Fruit fly (Drosophila melanogaster): ENCODE data around the gene ND-B14.5A.

ND-B14.5A gene

DNA sequence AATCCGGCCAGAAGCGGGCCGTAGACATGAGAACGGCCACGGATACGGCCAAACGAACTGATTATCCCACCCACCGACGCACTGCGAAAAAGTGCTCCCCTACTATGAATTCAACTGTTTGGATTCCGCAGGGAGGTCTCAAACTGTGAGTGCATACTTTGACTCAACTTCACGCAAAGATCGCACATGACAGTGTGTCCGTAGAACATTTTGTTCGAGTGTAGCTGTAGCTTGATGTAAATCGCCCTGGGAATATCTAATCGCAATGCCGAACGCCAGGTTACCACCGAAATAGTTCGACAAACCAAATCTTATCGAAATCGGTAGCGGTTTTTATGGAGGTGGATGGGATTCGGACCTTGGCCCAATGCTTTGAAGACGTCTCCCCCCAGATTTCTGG is 11.3 kb upstream of the ND-B14.5A start:
- no peak for TF ChIP-seq CG10348 (GFP tag; IDR thresholded peaks at IDR 0.05)
- no peak for TF ChIP-seq CG32121 (GFP tag; IDR thresholded peaks at IDR 0.05)
- no peak for TF ChIP-seq CG8301 (tag; optimal IDR thresholded peaks at IDR 0.05)

DNA sequence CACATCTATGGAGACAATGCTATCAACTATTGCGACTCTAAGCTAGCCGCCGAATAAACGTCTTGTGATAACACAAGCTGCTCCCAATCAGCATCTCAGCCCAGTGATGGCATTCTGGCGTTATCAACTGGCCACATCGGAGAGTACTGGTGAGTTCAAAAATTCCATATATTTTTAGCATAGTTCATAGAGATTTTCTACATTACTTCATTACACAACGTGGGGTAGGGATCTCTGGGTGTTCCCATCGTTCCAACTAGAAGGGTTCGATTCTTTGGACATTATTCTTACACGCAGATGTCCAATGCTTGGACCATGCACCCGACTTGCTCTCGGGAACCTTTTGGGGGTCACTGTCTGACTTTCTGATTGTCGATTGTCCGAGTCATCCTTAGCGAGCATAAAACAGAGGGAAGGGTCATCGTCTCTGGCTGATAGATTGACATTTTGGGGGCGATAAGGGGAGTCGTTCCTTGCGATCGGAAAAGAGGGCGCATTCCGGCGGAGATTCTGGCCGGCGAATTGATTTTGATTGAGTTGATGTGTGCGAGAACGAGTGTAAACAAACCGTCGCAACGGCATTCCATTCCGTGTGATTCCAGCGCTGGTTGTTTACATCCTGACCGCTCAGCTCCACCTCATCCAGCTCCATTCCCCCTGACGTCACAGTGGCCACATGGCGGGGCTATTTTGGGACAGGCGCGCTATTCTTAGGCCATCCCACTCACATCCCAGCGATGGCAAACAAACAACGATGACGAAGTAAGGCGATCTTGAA is 10.0 kb upstream of the ND-B14.5A start, which contains the start of the genes Cyp4d1 and CG3630:
Gene Cyp4d1 (minus strand): TSS at position 51 of the 778 bp plus-strand sequence.
Gene CG3630 (plus strand): TSS at position 67 of the 778 bp plus-strand sequence.
- no peak for TF ChIP-seq CG8159 (tag; optimal IDR thresholded peaks at IDR 0.05)
- TF ChIP-seq EcR (GFP tag; optimal IDR thresholded peaks at IDR 0.05), result no peak
- TF ChIP-seq gl (tag; optimal IDR thresholded peaks at IDR 0.05), result no peak
- TF ChIP-seq rn (GFP tag; IDR thresholded peaks at IDR 0.05), result no peak
- no peak for TF ChIP-seq CG10348 (GFP tag; IDR thresholded peaks at IDR 0.05)
- no peak for TF ChIP-seq Ets98B (GFP tag; IDR thresholded peaks at IDR 0.05)
- TF ChIP-seq CG32121 (GFP tag; IDR thresholded peaks at IDR 0.05), result no peak
- TF ChIP-seq Pif1A (GFP tag; optimal IDR thresholded peaks at IDR 0.05), result no peak
- no peak for TF ChIP-seq CG4496 (GFP tag; IDR thresholded peaks at IDR 0.05)
- TF ChIP-seq CG14655 (GFP tag; optimal IDR thresholded peaks at IDR 0.05), result no peak
- no peak for TF ChIP-seq CG17806 (tag; optimal IDR thresholded peaks at IDR 0.05)
- TF ChIP-seq Pif1B (GFP tag; optimal IDR thresholded peaks at IDR 0.05), result no peak
- TF ChIP-seq D1 (tag; optimal IDR thresholded peaks at IDR 0.05), result no peak
- no peak for TF ChIP-seq fd96Ca (GFP tag; IDR thresholded peaks at IDR 0.05)

DNA sequence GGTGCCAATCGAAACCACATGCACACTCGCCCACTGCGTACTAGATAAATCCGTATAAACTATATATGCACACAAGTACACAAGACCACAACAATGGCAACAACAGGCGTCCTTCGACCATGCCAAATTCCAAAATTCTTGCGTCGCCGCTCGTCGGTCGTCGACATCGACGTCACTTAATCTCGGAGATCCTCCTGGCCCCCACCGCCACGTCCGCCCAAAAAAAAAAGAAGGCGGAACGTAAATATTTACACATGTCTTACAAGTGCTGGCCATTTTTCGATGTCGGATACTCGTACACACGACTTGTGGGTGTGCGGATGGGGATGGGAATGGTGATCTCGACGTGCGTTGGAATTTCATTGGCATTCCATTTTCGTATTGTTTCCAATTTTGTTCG is 9.0 kb upstream of the ND-B14.5A start:
- no peak for TF ChIP-seq rn (GFP tag; IDR thresholded peaks at IDR 0.05)
- TF ChIP-seq CG9948 (tag; optimal IDR thresholded peaks at IDR 0.05), result no peak
- no peak for TF ChIP-seq CG13204 (GFP tag; optimal IDR thresholded peaks at IDR 0.05)
- no peak for TF ChIP-seq CG8159 (tag; optimal IDR thresholded peaks at IDR 0.05)
- TF ChIP-seq CG4496 (GFP tag; IDR thresholded peaks at IDR 0.05), result no peak
- no peak for TF ChIP-seq gl (tag; optimal IDR thresholded peaks at IDR 0.05)
- no peak for TF ChIP-seq Ets98B (GFP tag; IDR thresholded peaks at IDR 0.05)
- TF ChIP-seq CG12605 (GFP tag; IDR thresholded peaks at IDR 0.05), result no peak

DNA sequence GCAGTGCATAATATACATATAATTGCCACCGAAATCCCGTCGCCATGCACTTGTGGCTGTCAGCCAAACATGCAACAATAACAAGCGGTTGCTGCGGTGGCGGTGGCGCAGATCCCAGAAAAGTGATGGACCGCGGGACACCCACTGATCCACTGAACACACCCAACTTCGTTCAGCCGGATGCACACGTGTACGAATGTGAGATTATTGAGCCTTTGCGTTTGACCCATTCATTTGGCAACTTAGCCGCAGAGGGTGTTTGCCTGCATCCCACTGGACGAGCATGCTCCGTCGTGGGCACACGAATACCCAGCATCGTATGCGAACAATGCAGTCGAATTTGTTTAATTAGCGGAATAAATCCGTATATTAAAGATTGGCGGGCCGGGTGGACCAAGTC is 6.9 kb upstream of the ND-B14.5A start:
- TF ChIP-seq Pif1A (GFP tag; optimal IDR thresholded peaks at IDR 0.05) (no peak), CG34367 (tag; optimal IDR thresholded peaks at IDR 0.05) (no peak), CG32121 (GFP tag; IDR thresholded peaks at IDR 0.05) (peak; percentile 82), CG12605 (GFP tag; IDR thresholded peaks at IDR 0.05) (0 out of 2 replicates have a peak, but pooled peaks have one; percentile 15), CG15710 (tag; optimal IDR thresholded peaks at IDR 0.05) (no peak), CG9948 (tag; optimal IDR thresholded peaks at IDR 0.05) (no peak), CG13204 (GFP tag; optimal IDR thresholded peaks at IDR 0.05) (no peak), CG8159 (tag; optimal IDR thresholded peaks at IDR 0.05) (no peak), CG17806 (tag; optimal IDR thresholded peaks at IDR 0.05) (no peak), Ets98B (GFP tag; IDR thresholded peaks at IDR 0.05) (peak; percentile 81), EcR (GFP tag; optimal IDR thresholded peaks at IDR 0.05) (no peak), fd96Ca (GFP tag; IDR thresholded peaks at IDR 0.05) (peak; percentile 80), Snoo (tag; optimal IDR thresholded peaks at IDR 0.05) (no peak), CG4496 (GFP tag; IDR thresholded peaks at IDR 0.05) (peak; percentile 79), CG14655 (GFP tag; optimal IDR thresholded peaks at IDR 0.05) (no peak), rn (GFP tag; IDR thresholded peaks at IDR 0.05) (no peak), Pif1B (GFP tag; optimal IDR thresholded peaks at IDR 0.05) (no peak), gl (tag; optimal IDR thresholded peaks at IDR 0.05) (no peak), CG8301 (tag; optimal IDR thresholded peaks at IDR 0.05) (peak; percentile 16), CG10348 (GFP tag; IDR thresholded peaks at IDR 0.05) (peak; percentile 36; the same call in 1 of the 2 replicates), D1 (tag; optimal IDR thresholded peaks at IDR 0.05) (no peak)

DNA sequence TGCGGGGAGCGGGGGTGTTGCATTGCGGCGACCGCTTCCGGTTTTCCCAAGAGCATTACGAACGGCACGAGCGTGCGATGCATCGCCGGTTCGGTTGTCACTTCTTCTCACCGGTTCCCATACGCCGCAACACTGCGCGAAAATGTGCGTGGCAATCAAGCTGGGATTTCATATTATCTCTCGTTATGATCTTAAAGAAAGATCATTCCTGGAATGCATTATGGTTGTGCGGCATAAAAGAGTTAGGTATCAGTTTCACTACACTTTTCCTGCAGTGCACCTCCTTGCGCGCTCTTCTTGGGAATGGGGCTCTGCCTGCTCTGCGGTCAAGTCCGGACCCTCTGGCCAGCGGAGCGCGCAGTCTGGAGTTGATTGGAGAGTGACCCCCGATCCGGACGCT is 6.2 kb upstream of the ND-B14.5A start:
- no peak for TF ChIP-seq CG8159 (tag; optimal IDR thresholded peaks at IDR 0.05)
- peak; percentile 64 for TF ChIP-seq CG12605 (GFP tag; IDR thresholded peaks at IDR 0.05)
- peak; percentile 87 for TF ChIP-seq fd96Ca (GFP tag; IDR thresholded peaks at IDR 0.05)
- peak; percentile 85 for TF ChIP-seq Ets98B (GFP tag; IDR thresholded peaks at IDR 0.05)
- TF ChIP-seq CG10348 (GFP tag; IDR thresholded peaks at IDR 0.05), result 0 out of 2 replicates have a peak, but pooled peaks have one; percentile 47
- TF ChIP-seq rn (GFP tag; IDR thresholded peaks at IDR 0.05), result peak; percentile 49; the same call in 1 of the 2 replicates
- no peak for TF ChIP-seq CG17806 (tag; optimal IDR thresholded peaks at IDR 0.05)
- no peak for TF ChIP-seq Pif1B (GFP tag; optimal IDR thresholded peaks at IDR 0.05)
- TF ChIP-seq CG4496 (GFP tag; IDR thresholded peaks at IDR 0.05), result peak; percentile 90
- TF ChIP-seq CG32121 (GFP tag; IDR thresholded peaks at IDR 0.05), result peak; percentile 69
- no peak for TF ChIP-seq CG13204 (GFP tag; optimal IDR thresholded peaks at IDR 0.05)
- no peak for TF ChIP-seq D1 (tag; optimal IDR thresholded peaks at IDR 0.05)
- no peak for TF ChIP-seq Pif1A (GFP tag; optimal IDR thresholded peaks at IDR 0.05)
- TF ChIP-seq CG8301 (tag; optimal IDR thresholded peaks at IDR 0.05), result peak; percentile 80
- TF ChIP-seq EcR (GFP tag; optimal IDR thresholded peaks at IDR 0.05), result no peak

DNA sequence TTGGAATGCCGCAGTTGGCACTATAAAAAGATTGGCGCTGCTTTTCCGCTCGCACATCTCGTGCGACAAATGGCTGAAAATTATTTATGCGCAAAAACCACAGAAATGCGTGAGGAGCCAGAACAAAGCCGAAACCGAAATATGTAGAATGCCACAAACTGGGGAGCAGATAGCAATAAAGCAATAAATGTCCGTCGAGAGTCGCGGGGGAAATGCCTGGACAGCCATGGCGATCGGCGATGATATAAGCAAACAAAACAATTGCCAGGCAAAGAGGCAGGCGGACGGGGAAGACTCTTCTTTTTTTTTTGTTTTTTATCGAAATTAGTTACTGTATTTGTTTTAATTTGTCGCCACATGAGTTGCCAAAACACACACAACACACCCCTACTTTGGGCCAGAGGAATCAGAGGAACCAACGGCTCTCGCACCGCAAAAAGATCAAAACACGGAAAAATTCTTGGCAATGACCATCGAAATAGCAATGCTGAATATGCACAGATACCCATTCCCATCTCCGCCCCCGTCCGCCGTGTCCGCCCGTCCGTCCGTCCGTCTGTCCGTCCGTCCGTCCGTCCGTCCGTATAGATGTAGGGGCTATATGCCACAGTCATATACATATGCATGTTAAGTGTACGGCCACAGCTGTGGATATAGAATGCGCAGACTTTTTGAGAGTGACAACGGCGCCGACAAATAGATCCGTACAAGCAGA is 3.7 kb upstream of the ND-B14.5A start:
- TF ChIP-seq EcR (GFP tag; optimal IDR thresholded peaks at IDR 0.05) (no peak), CG32121 (GFP tag; IDR thresholded peaks at IDR 0.05) (peak; percentile 62)

Measured in whole organism, pupa.